Worm (Caenorhabditis elegans) whole organism, mixed stage, embryonic: Measurements from ENCODE around the gene Y57A10A.2.
"Not testable (repeated sequence)": the region's sequence is repeated elsewhere in the genome, so short reads cannot be mapped to it uniquely, and the experiment has no call there.

Experiments
- M03D4.4 ChIP-seq: sonication (generic microtip); optimal IDR thresholded peaks from 2 replicates; lab custom pipeline; 2017; ENCODE audit warnings: mild to moderate bottlenecking, missing genetic modification characterization, missing compliant biosample characterization
- bed-3 ChIP-seq: fragments of 200-800 bp; sonication (Bioruptor generic); optimal IDR thresholded peaks from 3 replicates; lab custom pipeline; 2018; ENCODE audit warnings: mild to moderate bottlenecking, missing genetic modification characterization, moderate library complexity, missing compliant biosample characterization
- blmp-1 ChIP-seq: fragments of 150-350 bp; optimal IDR thresholded peaks from 2 replicates; lab custom pipeline; 2014; ENCODE audit warnings: missing biosample characterization, missing genetic modification characterization
- ceh-43 ChIP-seq: fragments of 200-800 bp; sonication (Bioruptor generic); optimal IDR thresholded peaks from 2 replicates; lab custom pipeline; 2018; ENCODE audit warnings: mild to moderate bottlenecking, missing genetic modification characterization, moderate library complexity, missing compliant biosample characterization
- ceh-83 ChIP-seq: fragments of 200-800 bp; sonication (Bioruptor generic); optimal IDR thresholded peaks from 2 replicates; lab custom pipeline; 2018; ENCODE audit warnings: mild to moderate bottlenecking, missing genetic modification characterization, missing compliant biosample characterization
- cnd-1 ChIP-seq: fragments of 200-800 bp; sonication (Bioruptor generic); optimal IDR thresholded peaks from 2 replicates; lab custom pipeline; 2018; ENCODE audit warnings: mild to moderate bottlenecking, missing genetic modification characterization, missing compliant biosample characterization
- drap-1 ChIP-seq: fragments of 200-800 bp; sonication (Bioruptor generic); optimal IDR thresholded peaks from 3 replicates; lab custom pipeline; 2018; ENCODE audit warnings: mild to moderate bottlenecking, missing genetic modification characterization, missing compliant biosample characterization
- elt-1 ChIP-seq: sonication (generic microtip); optimal IDR thresholded peaks from 2 replicates; lab custom pipeline; 2017; ENCODE audit warnings: missing genetic modification characterization, mild to moderate bottlenecking, missing compliant biosample characterization, antibody characterized with exemption, moderate library complexity, borderline replicate concordance; ENCODE audit not compliant: insufficient read depth
- elt-3 ChIP-seq: fragments of 150-350 bp; optimal IDR thresholded peaks from 2 replicates; lab custom pipeline; 2014; ENCODE audit warnings: missing biosample characterization, missing genetic modification characterization
- ham-2 ChIP-seq: fragments of 200-800 bp; sonication (Bioruptor generic); optimal IDR thresholded peaks from 2 replicates; lab custom pipeline; 2018; ENCODE audit warnings: mild to moderate bottlenecking, missing genetic modification characterization, missing compliant biosample characterization
- hlh-1 ChIP-seq: fragments of 150-350 bp; optimal IDR thresholded peaks from 2 replicates; lab custom pipeline; 2014; ENCODE audit warnings: missing biosample characterization, missing genetic modification reagents, missing genetic modification characterization
- lin-13 ChIP-seq: fragments of 150-350 bp; optimal IDR thresholded peaks from 2 replicates; lab custom pipeline; 2014; ENCODE audit warnings: missing biosample characterization, missing genetic modification characterization
- lsy-2 ChIP-seq: fragments of 150-350 bp; optimal IDR thresholded peaks from 2 replicates; lab custom pipeline; 2014; ENCODE audit warnings: missing biosample characterization, missing genetic modification characterization
- mab-5 ChIP-seq: fragments of 150-350 bp; optimal IDR thresholded peaks from 2 replicates; lab custom pipeline; 2014; ENCODE audit warnings: missing biosample characterization, missing genetic modification characterization
- mls-2 ChIP-seq: sonication (generic microtip); optimal IDR thresholded peaks from 2 replicates; lab custom pipeline; 2016; ENCODE audit warnings: mild to moderate bottlenecking, missing genetic modification characterization, moderate library complexity, missing compliant biosample characterization
- nhr-12 ChIP-seq: fragments of 150-350 bp; optimal IDR thresholded peaks from 2 replicates; lab custom pipeline; 2014; ENCODE audit warnings: missing biosample characterization, missing genetic modification characterization
- nhr-2 ChIP-seq: fragments of 150-350 bp; optimal IDR thresholded peaks from 2 replicates; lab custom pipeline; 2014; ENCODE audit warnings: missing biosample characterization, missing genetic modification characterization
- nhr-76 ChIP-seq: sonication (generic microtip); optimal IDR thresholded peaks from 2 replicates; lab custom pipeline; 2017; ENCODE audit warnings: missing biosample characterization, missing genetic modification characterization
- pha-4 ChIP-seq: fragments of 150-350 bp; optimal IDR thresholded peaks from 2 replicates; lab custom pipeline; 2018; ENCODE audit warnings: missing biosample characterization, missing genetic modification reagents, missing genetic modification characterization
- sem-2 ChIP-seq: fragments of 200-800 bp; sonication (Bioruptor generic); optimal IDR thresholded peaks from 2 replicates; lab custom pipeline; 2018; ENCODE audit warnings: mild to moderate bottlenecking, missing genetic modification characterization, missing compliant biosample characterization
- snpc-4 ChIP-seq: fragments of 150-350 bp; optimal IDR thresholded peaks from 2 replicates; lab custom pipeline; 2014; ENCODE audit warnings: missing biosample characterization, missing genetic modification characterization
- sptf-1 ChIP-seq: sonication (generic microtip); optimal IDR thresholded peaks from 2 replicates; lab custom pipeline; 2017; ENCODE audit warnings: mild to moderate bottlenecking, missing genetic modification characterization, moderate library complexity, missing compliant biosample characterization
- zip-8 ChIP-seq: fragments of 150-350 bp; optimal IDR thresholded peaks from 2 replicates; lab custom pipeline; 2014; ENCODE audit warnings: missing biosample characterization, missing genetic modification characterization
- ztf-11 ChIP-seq: fragments of 150-350 bp; optimal IDR thresholded peaks from 2 replicates; lab custom pipeline; 2014; ENCODE audit warnings: missing biosample characterization, missing genetic modification characterization

The Y57A10A.2 gene

ce11 chrII:12143558-12143957 is 3.9 kb upstream of the Y57A10A.2 start:
- TF ChIP-seq elt-1: no peak
- no peak for TF ChIP-seq ceh-83
- no peak for TF ChIP-seq hlh-1 (tag; lab: Kevin White, UChicago)
- no peak for TF ChIP-seq ztf-11 (tag; lab: Kevin White, UChicago)
- no peak for TF ChIP-seq sptf-1
- no peak for TF ChIP-seq nhr-76

DNA sequence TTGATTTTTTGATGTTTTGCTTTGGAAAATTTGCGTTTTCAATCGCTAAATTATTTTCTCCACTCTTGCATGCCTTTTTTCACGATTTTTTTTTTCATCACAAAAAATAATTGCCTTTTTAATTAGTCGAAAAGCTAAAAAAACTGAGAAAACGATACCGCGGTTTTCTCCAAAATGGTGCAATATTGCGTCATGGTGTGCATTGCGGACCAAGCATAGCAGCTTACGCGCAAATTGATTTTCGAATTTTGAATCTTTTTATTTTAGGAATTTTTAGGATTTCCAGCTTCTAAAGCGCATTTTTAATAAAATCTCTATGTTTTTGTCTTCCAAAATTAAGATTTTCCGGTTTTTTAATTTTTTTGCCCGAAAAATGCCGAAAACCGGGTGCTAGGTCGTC is 2.8 kb downstream of the Y57A10A.2 start:
- TF ChIP-seq mls-2: no peak
- no peak for TF ChIP-seq drap-1 (GFP tag; lab: Kevin White, UChicago)
- peak; percentile 32 for TF ChIP-seq zip-8

DNA sequence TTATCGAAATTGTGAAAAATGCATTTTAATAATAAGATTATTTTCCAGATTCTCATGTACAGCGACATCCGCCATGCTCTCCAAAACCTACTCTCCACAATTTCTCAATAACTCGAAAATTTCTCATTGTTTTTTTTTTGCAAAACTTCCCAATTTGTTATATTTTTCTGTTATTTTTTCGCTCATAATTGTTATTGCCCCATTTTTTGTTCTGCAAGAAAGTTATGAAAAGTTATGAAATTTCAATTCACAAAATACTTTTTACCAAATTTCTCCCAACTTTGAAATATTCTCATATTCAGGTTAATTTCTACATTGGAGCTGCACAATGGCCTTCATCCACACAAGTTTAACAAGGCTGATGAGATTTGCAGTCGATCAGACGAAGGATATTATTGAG is 4.2 kb downstream of the Y57A10A.2 start, which contains the start of gene Y57A10A.4:
Y57A10A.4 (plus strand) TSS at position 301 of the 400 bp plus-strand sequence.
- TF ChIP-seq bed-3 (GFP tag; lab: Kevin White, UChicago); nhr-2 (tag; lab: Kevin White, UChicago); ceh-43: not testable (repeated sequence)

DNA sequence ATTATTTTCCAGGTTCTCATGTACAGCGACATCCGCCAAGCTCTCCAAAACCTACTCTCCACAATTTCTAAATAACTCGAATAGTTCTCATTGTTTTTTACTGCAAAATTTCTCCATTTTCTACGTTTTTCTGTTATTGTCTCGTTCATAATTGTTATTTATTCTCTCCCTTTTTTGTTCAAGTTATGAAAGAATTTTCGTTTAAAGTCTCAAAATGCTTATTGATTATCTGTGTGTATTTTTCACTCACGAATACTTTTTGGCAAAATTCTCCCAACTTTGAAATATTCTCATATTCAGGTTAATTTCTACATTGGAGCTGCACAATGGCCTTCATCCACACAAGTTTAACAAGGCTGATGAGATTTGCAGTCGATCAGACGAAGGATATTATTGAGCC is 6.8 kb downstream of the Y57A10A.2 start, which contains the start of gene Y57A10A.5:
Y57A10A.5 (plus strand) TSS at position 301 of the 400 bp plus-strand sequence.
- TF ChIP-seq snpc-4 (tag; lab: Kevin White, UChicago); ham-2 (GFP tag; lab: Kevin White, UChicago); pha-4: not testable (repeated sequence)

- peak; percentile 19 for TF ChIP-seq lsy-2 (tag; lab: Kevin White, UChicago)
- TF ChIP-seq ham-2 (GFP tag; lab: Kevin White, UChicago): no peak
- TF ChIP-seq, all 35 proteins: peak for 1
Measured at ce11 chrII:12162997-12163396, 15.6 kb downstream of the Y57A10A.2 start.

DNA sequence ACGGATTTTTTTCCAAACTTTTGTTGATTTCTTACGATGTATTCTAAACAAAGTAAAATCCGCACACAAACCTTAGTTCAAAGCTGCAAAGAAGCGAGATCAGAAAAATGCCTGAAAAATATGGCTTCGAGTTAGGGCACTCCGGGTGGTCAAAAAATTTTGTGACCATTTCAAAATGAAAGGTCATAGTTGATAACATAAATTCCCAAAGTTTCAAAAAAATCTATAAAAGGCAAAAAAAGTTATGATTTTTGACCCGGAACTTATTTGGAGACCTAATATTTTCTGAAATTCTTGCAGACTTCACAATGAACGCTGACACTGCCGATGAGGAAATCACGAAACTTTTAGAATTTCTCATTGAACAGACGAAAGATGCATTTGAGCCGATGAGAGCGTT is 17.1 kb downstream of the Y57A10A.2 start, which contains the start of gene Y57A10A.8:
Y57A10A.8 (plus strand) TSS at position 301 of the 400 bp plus-strand sequence.
- not testable (repeated sequence) for TF ChIP-seq cnd-1 (tag; lab: Kevin White, UChicago); blmp-1 (tag; lab: Kevin White, UChicago); nhr-76

- TF ChIP-seq cnd-1 (tag; lab: Kevin White, UChicago) (no peak), blmp-1 (tag; lab: Kevin White, UChicago) (no peak), nhr-76 (no peak), ztf-11 (tag; lab: Kevin White, UChicago) (no peak), mab-5 (no peak), mls-2 (no peak), elt-1 (no peak)
Measured at ce11 chrII:12169487-12170128, 22.2 kb downstream of the Y57A10A.2 start.

- TF ChIP-seq lin-13 (tag; lab: Kevin White, UChicago) (no peak), ceh-43 (no peak), blmp-1 (tag; lab: Kevin White, UChicago) (no peak), elt-3 (tag; lab: Kevin White, UChicago) (no peak)
Measured at ce11 chrII:12172273-12172672, 24.8 kb downstream of the Y57A10A.2 start, which contains the start of gene rol-1. Gene rol-1, plus strand, starts transcription at chrII:12172573.

DNA sequence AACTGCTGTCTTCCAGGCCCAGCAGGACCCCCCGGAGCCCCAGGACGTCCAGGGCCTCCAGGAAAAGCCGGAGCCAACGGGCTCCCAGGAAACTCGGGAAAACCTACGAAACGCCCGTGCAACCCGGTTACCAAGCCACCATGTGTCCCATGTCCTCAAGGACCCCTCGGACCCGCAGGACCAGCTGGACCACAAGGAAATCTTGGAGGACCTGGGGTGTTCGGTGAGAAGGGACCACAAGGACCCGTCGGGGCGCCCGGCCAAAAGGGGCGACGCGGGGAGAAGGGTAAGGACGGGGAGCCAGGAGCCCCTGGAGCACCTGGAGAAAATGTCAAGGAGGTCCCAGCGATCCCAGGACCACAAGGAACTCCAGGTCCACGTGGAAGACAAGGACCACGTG is 28.0 kb downstream of the Y57A10A.2 start:
- TF ChIP-seq mab-5 (no peak), M03D4.4 (tag; lab: Kevin White, UChicago) (no peak), nhr-12 (tag; lab: Kevin White, UChicago) (no peak), sem-2 (GFP tag; lab: Kevin White, UChicago) (no peak)
